Worm (Caenorhabditis elegans) whole organism, L4 larva: Measurements from ENCODE around the gene sma-2.

Experiments
- F37D6.2 ChIP-seq: sonication (generic microtip); optimal IDR thresholded peaks from 2 replicates; lab custom pipeline; 2016; ENCODE audit warnings: mild to moderate bottlenecking, missing genetic modification characterization, missing compliant biosample characterization
- F44E2.7 ChIP-seq: fragments of 200-800 bp; sonication (Bioruptor generic); IDR thresholded peaks from 2 replicates; pipeline ENCODE4 v2.1.2; 2022; ENCODE audit warnings: missing genetic modification characterization, missing compliant biosample characterization
- F49E8.2 ChIP-seq: sonication (generic microtip); optimal IDR thresholded peaks from 2 replicates; lab custom pipeline; 2016; ENCODE audit warnings: missing compliant biosample characterization, mild to moderate bottlenecking, missing genetic modification characterization, borderline replicate concordance
- R02D3.7 ChIP-seq: fragments of 150-350 bp; sonication (generic microtip); optimal IDR thresholded peaks from 3 replicates; lab custom pipeline; 2014; ENCODE audit warnings: missing biosample characterization, missing genetic modification characterization
- T20F7.1 ChIP-seq: fragments of 200-800 bp; sonication (Bioruptor generic); optimal IDR thresholded peaks from 2 replicates; lab custom pipeline; 2018; ENCODE audit warnings: mild to moderate bottlenecking, missing genetic modification characterization, missing compliant biosample characterization
- Y105C5A.15 ChIP-seq: fragments of 200-800 bp; sonication (Bioruptor generic); IDR thresholded peaks from 2 replicates; pipeline ENCODE4 v1.3.6; 2022; ENCODE audit warnings: missing genetic modification characterization, missing compliant biosample characterization
- Y48G9A.11 ChIP-seq: fragments of 200-800 bp; sonication (Bioruptor generic); IDR thresholded peaks from 2 replicates; pipeline ENCODE4 v1.3.6; 2022; ENCODE audit warnings: missing genetic modification reagents, missing genetic modification characterization, missing compliant biosample characterization
- ZK546.5 ChIP-seq, 2 experiments: sonication (generic microtip); optimal IDR thresholded peaks; 2 replicates each; lab custom pipeline; 2017; ENCODE audit warnings: missing biosample characterization in 2 of 2, missing genetic modification characterization in 2 of 2
- aha-1 ChIP-seq: fragments of 150-350 bp; peaks from one replicate; lab custom pipeline; 2014; ENCODE audit warnings: missing biosample characterization, missing genetic modification characterization
- arid-1 ChIP-seq: fragments of 200-800 bp; sonication (Bioruptor generic); conservative IDR thresholded peaks from 2 replicates; pipeline ENCODE4 v1.3.6; 2022; ENCODE audit warnings: missing genetic modification reagents, missing genetic modification characterization, missing compliant biosample characterization
- ceh-32 ChIP-seq: sonication (generic microtip); optimal IDR thresholded peaks from 2 replicates; lab custom pipeline; 2016; ENCODE audit warnings: mild to moderate bottlenecking, missing genetic modification characterization, missing compliant biosample characterization; ENCODE audit not compliant: poor library complexity
- ceh-62 ChIP-seq: sonication (generic microtip); optimal IDR thresholded peaks from 2 replicates; lab custom pipeline; 2017; ENCODE audit warnings: missing biosample characterization, missing genetic modification characterization
- cey-2 ChIP-seq: sonication (generic microtip); optimal IDR thresholded peaks from 3 replicates; lab custom pipeline; 2017; ENCODE audit warnings: missing genetic modification characterization, mild to moderate bottlenecking, missing compliant biosample characterization, antibody characterized with exemption, borderline replicate concordance; ENCODE audit not compliant: insufficient read depth
- daf-12 ChIP-seq: fragments of 150-350 bp; optimal IDR thresholded peaks from 2 replicates; lab custom pipeline; 2014; ENCODE audit warnings: missing biosample characterization, missing genetic modification reagents, missing genetic modification characterization
- dmd-6 ChIP-seq: fragments of 200-800 bp; sonication (Bioruptor generic); IDR thresholded peaks from 2 replicates; pipeline ENCODE4 v1.3.6; 2022; ENCODE audit warnings: missing genetic modification reagents, missing genetic modification characterization, missing compliant biosample characterization
- dve-1 ChIP-seq: sonication (generic microtip); optimal IDR thresholded peaks from 2 replicates; lab custom pipeline; 2017; ENCODE audit warnings: antibody characterized with exemption, mild to moderate bottlenecking, missing genetic modification characterization, missing compliant biosample characterization; ENCODE audit not compliant: insufficient read depth
- egl-43 ChIP-seq: fragments of 200-800 bp; sonication (Bioruptor generic); IDR thresholded peaks from 2 replicates; pipeline ENCODE4 v1.3.6; 2022; ENCODE audit warnings: missing genetic modification reagents, missing genetic modification characterization, missing compliant biosample characterization
- fkh-10 ChIP-seq: fragments of 150-350 bp; optimal IDR thresholded peaks from 2 replicates; lab custom pipeline; 2014; ENCODE audit warnings: missing biosample characterization, missing genetic modification reagents, missing genetic modification characterization
- gei-8 ChIP-seq: fragments of 200-800 bp; sonication (Bioruptor generic); optimal IDR thresholded peaks from 2 replicates; lab custom pipeline; 2018; ENCODE audit warnings: mild to moderate bottlenecking, missing genetic modification characterization, missing compliant biosample characterization
- hif-1 ChIP-seq, 2 experiments: sonication (generic microtip); optimal IDR thresholded peaks; 2 replicates each; lab custom pipeline; 2016 to 2017; ENCODE audit warnings: missing compliant biosample characterization in 2 of 2, missing genetic modification characterization in 2 of 2, missing genetic modification reagents in 2 of 2, missing genotype in 2 of 2, mild to moderate bottlenecking in 1 of 2
- hlh-11 ChIP-seq: fragments of 200-800 bp; sonication (Bioruptor generic); optimal IDR thresholded peaks from 2 replicates; lab custom pipeline; 2018; ENCODE audit warnings: mild to moderate bottlenecking, missing genetic modification characterization, missing compliant biosample characterization
- lim-7 ChIP-seq: fragments of 200-800 bp; sonication (Bioruptor generic); IDR thresholded peaks from 2 replicates; pipeline ENCODE4 v1.3.6; 2022; ENCODE audit warnings: missing genetic modification characterization, missing compliant biosample characterization
- lsy-2 ChIP-seq, 2 experiments: fragments of 150-350 bp in 1 of 2; sonication (generic microtip) in 1 of 2; optimal IDR thresholded peaks; 2 replicates each; lab custom pipeline; 2014 to 2017; ENCODE audit warnings: missing biosample characterization in 2 of 2, missing genetic modification characterization in 2 of 2
- mep-1 ChIP-seq: fragments of 150-350 bp; sonication (generic microtip); optimal IDR thresholded peaks from 3 replicates; lab custom pipeline; 2014; ENCODE audit warnings: missing biosample characterization, missing genetic modification characterization
- mxl-2 ChIP-seq: fragments of 200-800 bp; sonication (Bioruptor generic); conservative IDR thresholded peaks from 2 replicates; pipeline ENCODE4 v1.3.6; 2022; ENCODE audit warnings: missing genetic modification reagents, missing genetic modification characterization, missing compliant biosample characterization
- mxl-3 ChIP-seq: fragments of 200-800 bp; sonication (Bioruptor generic); optimal IDR thresholded peaks from 2 replicates; lab custom pipeline; 2018; ENCODE audit warnings: mild to moderate bottlenecking, missing genetic modification characterization, missing compliant biosample characterization
- nhr-25 ChIP-seq: sonication (generic microtip); optimal IDR thresholded peaks from 2 replicates; lab custom pipeline; 2017; ENCODE audit warnings: missing genetic modification characterization, mild to moderate bottlenecking, missing compliant biosample characterization, antibody characterized with exemption, moderate library complexity, borderline replicate concordance; ENCODE audit not compliant: insufficient read depth
- nhr-28 ChIP-seq: fragments of 150-350 bp; optimal IDR thresholded peaks from 2 replicates; lab custom pipeline; 2014; ENCODE audit warnings: missing biosample characterization, missing genetic modification characterization
- nhr-41 ChIP-seq: fragments of 200-800 bp; sonication (Bioruptor generic); IDR thresholded peaks from 2 replicates; pipeline ENCODE4 v1.3.6; 2022; ENCODE audit warnings: missing genetic modification reagents, missing genetic modification characterization, missing compliant biosample characterization
- nhr-76 ChIP-seq: fragments of 150-350 bp; optimal IDR thresholded peaks from 2 replicates; lab custom pipeline; 2014; ENCODE audit warnings: missing biosample characterization, missing genetic modification characterization
- nhr-77 ChIP-seq: fragments of 150-350 bp; optimal IDR thresholded peaks from 2 replicates; lab custom pipeline; 2014; ENCODE audit warnings: missing biosample characterization, missing genetic modification characterization
- pha-4 ChIP-seq, 2 experiments: fragments of 150-350 bp in 1 of 2; fragments of 200-800 bp in 1 of 2; sonication (Bioruptor generic) in 1 of 2; IDR thresholded peaks in 1 of 2; optimal IDR thresholded peaks in 1 of 2; 2 replicates each; pipeline versions ENCODE4 v1.3.6 to Lab custom; 2014 to 2022; ENCODE audit warnings: missing genetic modification characterization in 2 of 2, missing genetic modification reagents in 2 of 2, missing biosample characterization in 1 of 2, missing compliant biosample characterization in 1 of 2
- saeg-2 ChIP-seq: fragments of 200-800 bp; sonication (Bioruptor generic); IDR thresholded peaks from 2 replicates; pipeline ENCODE4 v1.3.6; 2022; ENCODE audit warnings: missing genetic modification reagents, missing genetic modification characterization, missing compliant biosample characterization
- set-16 ChIP-seq: fragments of 200-800 bp; sonication (Bioruptor generic); IDR thresholded peaks from 2 replicates; pipeline ENCODE4 v1.3.6; 2022; ENCODE audit warnings: missing genetic modification reagents, missing genetic modification characterization, missing compliant biosample characterization
- tag-97 ChIP-seq: fragments of 200-800 bp; sonication (Bioruptor generic); IDR thresholded peaks from 2 replicates; pipeline ENCODE4 v1.3.6; 2022; ENCODE audit warnings: missing genetic modification characterization, missing compliant biosample characterization
- tra-1 ChIP-seq: fragments of 200-800 bp; sonication (Bioruptor generic); IDR thresholded peaks from 2 replicates; pipeline ENCODE4 v1.3.6; 2022; ENCODE audit warnings: missing genetic modification reagents, missing genetic modification characterization, missing compliant biosample characterization
- unc-39 ChIP-seq: sonication (generic microtip); optimal IDR thresholded peaks from 2 replicates; lab custom pipeline; 2017; ENCODE audit warnings: missing biosample characterization, missing genetic modification characterization
- unc-62 ChIP-seq, 3 experiments: fragments of 150-350 bp in 1 of 3; sonication (generic microtip); optimal IDR thresholded peaks in 2 of 3; peaks in 1 of 3; 1 replicate in 1 of 3; 2 replicates in 2 of 3; lab custom pipeline; 2014 to 2017; ENCODE audit warnings: missing biosample characterization in 3 of 3, missing genetic modification characterization in 3 of 3, missing genetic modification reagents in 3 of 3, missing genotype in 1 of 3
- zag-1 ChIP-seq: fragments of 150-350 bp; optimal IDR thresholded peaks from 2 replicates; lab custom pipeline; 2014; ENCODE audit warnings: missing biosample characterization, missing genetic modification characterization
- ztf-11 ChIP-seq: fragments of 150-350 bp; optimal IDR thresholded peaks from 2 replicates; lab custom pipeline; 2014; ENCODE audit warnings: missing biosample characterization, missing genetic modification characterization

sma-2 gene

ce11 chrIII:8785426-8785825, 35.9 kb downstream of the sma-2 start (continued):
- TF ChIP-seq ztf-11 (tag; lab: Kevin White, UChicago) (no peak), egl-43 (GFP tag; lab: Robert Waterston, UW) (0 out of 2 replicates have a peak, but pooled peaks have one; percentile 62), nhr-76 (tag; lab: Kevin White, UChicago) (no peak), F49E8.2 (tag; lab: Kevin White, UChicago) (no peak), R02D3.7 (tag; lab: Kevin White, UChicago) (no peak), unc-62 (GFP tag; optimal IDR thresholded peaks at IDR 0.05 in 1 of 2; lab: Kevin White, UChicago) (peak in 1 of 2 experiments; percentile 62), unc-62 (tag; optimal IDR thresholded peaks at IDR 0.05; lab: Kevin White, UChicago) (no peak), saeg-2 (peak; percentile 75), hif-1 (tag; optimal IDR thresholded peaks at IDR 0.05; lab: Kevin White, UChicago) (peak in 1 of 2 experiments; percentile 48), nhr-28 (tag; lab: Kevin White, UChicago) (peak; percentile 78), cey-2 (no peak), pha-4 (GFP tag; IDR thresholded peaks at IDR 0.05; lab: Robert Waterston, UW) (no peak; the same call in 1 of the 2 replicates), pha-4 (tag; optimal IDR thresholded peaks at IDR 0.05; lab: Kevin White, UChicago) (no peak), aha-1 (tag; lab: Kevin White, UChicago) (peak; percentile 96), hlh-11 (tag; lab: Kevin White, UChicago) (peak; percentile 86), arid-1 (GFP tag; lab: Robert Waterston, UW) (no peak), mep-1 (tag; lab: Kevin White, UChicago) (peak; percentile 56), nhr-41 (GFP tag; lab: Robert Waterston, UW) (no peak), gei-8 (GFP tag; lab: Kevin White, UChicago) (peak; percentile 78), mxl-3 (GFP tag; lab: Kevin White, UChicago) (peak; percentile 47), tra-1 (0 out of 2 replicates have a peak, but pooled peaks have one; percentile 33), ceh-62 (tag; lab: Kevin White, UChicago) (no peak)

ce11 chrIII:8786077-8786476, 36.6 kb downstream of the sma-2 start, which contains the start of gene K02D10.8:
Gene K02D10.8 (plus strand): TSS chrIII:8786377.
- no peak for TF ChIP-seq F44E2.7 (GFP tag; lab: Robert Waterston, UW)
- TF ChIP-seq, all 104 proteins: peak for 0

- TF ChIP-seq set-16, result peak; percentile 36; the same call in 1 of the 2 replicates
- no peak for TF ChIP-seq zag-1
- no peak for TF ChIP-seq nhr-77
- TF ChIP-seq ztf-11 (tag; lab: Kevin White, UChicago), result no peak
- TF ChIP-seq dve-1, result no peak
- no peak for TF ChIP-seq T20F7.1 (GFP tag; lab: Kevin White, UChicago)
- TF ChIP-seq ZK546.5 (tag; optimal IDR thresholded peaks at IDR 0.05; lab: Kevin White, UChicago), result no peak
- no peak for TF ChIP-seq nhr-25 (tag; lab: Kevin White, UChicago)
- no peak for TF ChIP-seq ceh-32 (tag; lab: Kevin White, UChicago)
- TF ChIP-seq lsy-2 (tag; optimal IDR thresholded peaks at IDR 0.05; lab: Kevin White, UChicago), result peak in 1 of 2 experiments; percentile 8
- TF ChIP-seq gei-8 (GFP tag; lab: Kevin White, UChicago), result no peak
- TF ChIP-seq lim-7, result no peak
- TF ChIP-seq mxl-2 (GFP tag; lab: Robert Waterston, UW), result no peak
- no peak for TF ChIP-seq Y105C5A.15 (GFP tag; lab: Robert Waterston, UW)
- no peak for TF ChIP-seq hif-1 (tag; optimal IDR thresholded peaks at IDR 0.05; lab: Kevin White, UChicago)
- TF ChIP-seq aha-1 (tag; lab: Kevin White, UChicago), result peak; percentile 84
- TF ChIP-seq F37D6.2 (tag; lab: Kevin White, UChicago), result no peak
- no peak for TF ChIP-seq fkh-10 (GFP tag; lab: Kevin White, UChicago)
- TF ChIP-seq dmd-6, result no peak
- TF ChIP-seq Y48G9A.11 (GFP tag; lab: Robert Waterston, UW), result no peak
- no peak for TF ChIP-seq unc-39 (tag; lab: Kevin White, UChicago)
- TF ChIP-seq daf-12, result no peak
- no peak for TF ChIP-seq hlh-11 (tag; lab: Kevin White, UChicago)
- TF ChIP-seq tag-97 (GFP tag; lab: Robert Waterston, UW), result no peak
These were observed 39.2 kb downstream of the sma-2 start for ce11 chrIII:8788690-8789089.
